Worm (Caenorhabditis elegans): ENCODE data around the gene exc-9.

DNA sequence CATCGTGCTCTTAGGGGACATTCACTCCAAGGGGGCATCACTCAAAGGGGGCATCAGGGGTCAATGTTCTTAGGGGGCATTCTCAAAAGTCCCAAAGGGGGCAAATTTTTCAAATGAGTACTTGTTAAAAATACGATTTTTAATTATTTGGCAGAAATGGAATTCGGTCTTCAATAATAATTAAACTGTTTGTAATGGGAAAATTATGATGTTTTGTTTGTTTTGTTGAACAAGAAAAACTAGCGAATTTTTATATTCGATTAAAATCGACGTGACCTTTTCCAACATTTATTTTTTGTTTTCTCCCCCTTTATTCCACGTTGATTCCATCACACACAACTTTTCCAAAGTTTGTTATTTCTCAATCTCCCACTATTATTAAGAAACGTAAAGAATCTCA lies 26.2 kb upstream of the exc-9 start, which contains the start of gene F57H12.5:
- no peak for TF ChIP-seq C04F5.9 (tag; optimal IDR thresholded peaks at IDR 0.05)
- TF ChIP-seq lin-15B (tag; optimal IDR thresholded peaks at IDR 0.05): no peak
